Worm (Caenorhabditis elegans) whole organism, early embryonic: ENCODE results near the gene F54F7.2.

Experiments
- aly-1 ChIP-seq: sonication (generic microtip); optimal IDR thresholded peaks from 2 replicates; lab custom pipeline; 2016; ENCODE audit warnings: missing genetic modification characterization, missing compliant biosample characterization
- ama-1 ChIP-seq: fragments of 150-350 bp; optimal IDR thresholded peaks from 2 replicates; lab custom pipeline; 2014
- ceh-13 ChIP-seq: fragments of 200-800 bp; sonication (Bioruptor generic); optimal IDR thresholded peaks from 2 replicates; lab custom pipeline; 2018; ENCODE audit warnings: mild to moderate bottlenecking, missing genetic modification characterization, missing compliant biosample characterization
- flt-1 ChIP-seq: fragments of 200-800 bp; sonication (Bioruptor generic); IDR thresholded peaks from 2 replicates; pipeline ENCODE4 v1.3.6; 2022; ENCODE audit warnings: missing genetic modification characterization, missing compliant biosample characterization
- hmg-4 ChIP-seq: fragments of 200-800 bp; sonication (Bioruptor generic); optimal IDR thresholded peaks from 2 replicates; lab custom pipeline; 2018; ENCODE audit warnings: mild to moderate bottlenecking, missing genetic modification characterization, missing compliant biosample characterization
- pes-1 ChIP-seq: fragments of 200-800 bp; sonication (Bioruptor generic); IDR thresholded peaks from 2 replicates; pipeline ENCODE4 v1.3.6; 2022; ENCODE audit warnings: missing genetic modification reagents, missing genetic modification characterization, missing compliant biosample characterization
- scrt-1 ChIP-seq: fragments of 200-800 bp; sonication (Bioruptor generic); IDR thresholded peaks from 2 replicates; pipeline ENCODE4 v1.3.6; 2022; ENCODE audit warnings: missing genetic modification characterization, missing compliant biosample characterization
- sea-1 ChIP-seq: fragments of 200-800 bp; sonication (Bioruptor generic); conservative IDR thresholded peaks from 2 replicates; pipeline ENCODE4 v1.3.6; 2022; ENCODE audit warnings: missing genetic modification characterization, missing compliant biosample characterization
- tbx-37 ChIP-seq: fragments of 200-800 bp; sonication (Bioruptor generic); conservative IDR thresholded peaks from 2 replicates; pipeline ENCODE4 v1.3.6; 2022; ENCODE audit warnings: missing genetic modification reagents, missing genetic modification characterization, missing compliant biosample characterization
- tra-4 ChIP-seq: sonication (generic microtip); optimal IDR thresholded peaks from 2 replicates; lab custom pipeline; 2017; ENCODE audit warnings: missing genetic modification characterization, missing compliant biosample characterization

ce11 chrX:11869260-11869659 is 25.8 kb downstream of the F54F7.2 start, which contains the start of gene dot-1.2:
- TF ChIP-seq tra-4 (tag; lab: Kevin White, UChicago) (no peak), tbx-37 (GFP tag; lab: Robert Waterston, UW) (no peak), ceh-13 (GFP tag; lab: Kevin White, UChicago) (no peak), sea-1 (GFP tag; lab: Robert Waterston, UW) (no peak), hmg-4 (no peak), ama-1 (no peak), scrt-1 (GFP tag; lab: Robert Waterston, UW) (no peak), flt-1 (no peak), pes-1 (GFP tag; lab: Robert Waterston, UW) (no peak), aly-1 (tag; lab: Kevin White, UChicago) (no peak)
